Worm (Caenorhabditis elegans): ENCODE results near the gene T05B9.2.
A peak's percentile ranks its signal among the peaks of the same experiment; 100 is the strongest.

Gene T05B9.2

ce11 chrII:11305627-11306449 lies 50.2 kb downstream of the T05B9.2 start, which contains the start of gene rsf-1 (continued):
- TF ChIP-seq hlh-30 (tag; optimal IDR thresholded peaks at IDR 0.05; ENCODE audit: insufficient read depth): peak; percentile 16
- no peak for TF ChIP-seq pqm-1 (tag; optimal IDR thresholded peaks at IDR 0.05)
- no peak for TF ChIP-seq nhr-237 (tag; optimal IDR thresholded peaks at IDR 0.05)
- TF ChIP-seq nhr-6 (tag; optimal IDR thresholded peaks at IDR 0.05): no peak
- no peak for TF ChIP-seq mdt-29 (GFP tag; IDR thresholded peaks at IDR 0.05)
- no peak for TF ChIP-seq Y5F2A.4 (GFP tag; optimal IDR thresholded peaks at IDR 0.05)
- peak; percentile 44 for TF ChIP-seq rbr-2 (tag; optimal IDR thresholded peaks at IDR 0.05)
- TF ChIP-seq lin-1 (GFP tag; IDR thresholded peaks at IDR 0.05): no peak
- TF ChIP-seq zfp-3 (GFP tag; conservative IDR thresholded peaks at IDR 0.05): no peak
- TF ChIP-seq ctbp-1 (GFP tag; IDR thresholded peaks at IDR 0.05): peak; percentile 34; the same call in 1 of the 2 replicates
- TF ChIP-seq ZK337.2 (GFP tag; IDR thresholded peaks at IDR 0.05): no peak
- TF ChIP-seq R02D3.7 (tag; optimal IDR thresholded peaks at IDR 0.05): no peak
- TF ChIP-seq aly-2 (tag; optimal IDR thresholded peaks at IDR 0.05): no peak
- TF ChIP-seq dmd-9 (GFP tag; IDR thresholded peaks at IDR 0.05): no peak
- no peak for TF ChIP-seq F49E8.2 (tag; optimal IDR thresholded peaks at IDR 0.05; ENCODE audit: borderline replicate concordance)
- TF ChIP-seq zip-11 (GFP tag; IDR thresholded peaks at IDR 0.05): no peak
- no peak for TF ChIP-seq dpl-1 (GFP tag; optimal IDR thresholded peaks at IDR 0.05)
- no peak for TF ChIP-seq gei-8 (GFP tag; optimal IDR thresholded peaks at IDR 0.05)
- TF ChIP-seq php-3 (GFP tag; IDR thresholded peaks at IDR 0.05): no peak
- peak in 1 of 2 experiments; percentile 41 for TF ChIP-seq lsy-2 (tag; optimal IDR thresholded peaks at IDR 0.05)
- TF ChIP-seq dve-1 (tag; optimal IDR thresholded peaks at IDR 0.05; ENCODE audit: insufficient read depth): no peak
- TF ChIP-seq daf-8 (GFP tag; IDR thresholded peaks at IDR 0.05): no peak
- no peak for TF ChIP-seq skn-1 (tag; optimal IDR thresholded peaks at IDR 0.05)
- TF ChIP-seq F10B5.3 (tag; optimal IDR thresholded peaks at IDR 0.05): no peak
- TF ChIP-seq F44E2.7 (GFP tag; IDR thresholded peaks at IDR 0.05): 0 out of 2 replicates have a peak, but pooled peaks have one; percentile 47
- no peak for TF ChIP-seq F26F4.8 (GFP tag; conservative IDR thresholded peaks at IDR 0.05)
- no peak for TF ChIP-seq jun-1 (tag; optimal IDR thresholded peaks at IDR 0.05)
- no peak for TF ChIP-seq ces-1 (GFP tag; optimal IDR thresholded peaks at IDR 0.05)
- no peak for TF ChIP-seq unc-39 (tag; optimal IDR thresholded peaks at IDR 0.05)
- no peak for TF ChIP-seq attf-4 (tag; optimal IDR thresholded peaks at IDR 0.05)
- no peak for TF ChIP-seq T26A8.4 (GFP tag; IDR thresholded peaks at IDR 0.05)
- TF ChIP-seq dmd-6 (GFP tag; IDR thresholded peaks at IDR 0.05): no peak
- peak; percentile 58; the same call in 1 of the 2 replicates for TF ChIP-seq arid-1 (GFP tag; conservative IDR thresholded peaks at IDR 0.05)
- TF ChIP-seq ZK546.5 (tag; optimal IDR thresholded peaks at IDR 0.05): no peak
- TF ChIP-seq ceh-82 (tag; optimal IDR thresholded peaks at IDR 0.05): no peak
- TF ChIP-seq vab-7 (GFP tag; IDR thresholded peaks at IDR 0.05): no peak
- no peak for TF ChIP-seq saeg-2 (GFP tag; IDR thresholded peaks at IDR 0.05)
- no peak for TF ChIP-seq zip-2 (tag; optimal IDR thresholded peaks at IDR 0.05)
- no peak for TF ChIP-seq spr-3 (GFP tag; optimal IDR thresholded peaks at IDR 0.05)
- TF ChIP-seq sdz-12 (GFP tag; optimal IDR thresholded peaks at IDR 0.05): no peak
- TF ChIP-seq hif-1 (tag; optimal IDR thresholded peaks at IDR 0.05): no peak
- TF ChIP-seq nhr-10 (tag; optimal IDR thresholded peaks at IDR 0.05): no peak
- peak; percentile 68 for TF ChIP-seq aha-1 (tag)
- no peak for TF ChIP-seq nhr-25 (tag; optimal IDR thresholded peaks at IDR 0.05; ENCODE audit: borderline replicate concordance, insufficient read depth)
- peak; percentile 59 for TF ChIP-seq hmg-1.1 (GFP tag; IDR thresholded peaks at IDR 0.05)
- TF ChIP-seq lin-13 (GFP tag; optimal IDR thresholded peaks at IDR 0.05): no peak
- no peak for TF ChIP-seq nhr-77 (tag; optimal IDR thresholded peaks at IDR 0.05)
- TF ChIP-seq madf-9 (GFP tag; conservative IDR thresholded peaks at IDR 0.05): no peak
- TF ChIP-seq egl-27 (tag; optimal IDR thresholded peaks at IDR 0.05): no peak
- TF ChIP-seq zag-1 (tag; optimal IDR thresholded peaks at IDR 0.05): no peak
- TF ChIP-seq nhr-11 (tag; optimal IDR thresholded peaks at IDR 0.05): no peak
